Fruit fly (Drosophila melanogaster): ENCODE measurements around the gene CG42784.
A peak's percentile ranks its signal among the peaks of the same experiment; 100 is the strongest.

Gene CG42784

DNA sequence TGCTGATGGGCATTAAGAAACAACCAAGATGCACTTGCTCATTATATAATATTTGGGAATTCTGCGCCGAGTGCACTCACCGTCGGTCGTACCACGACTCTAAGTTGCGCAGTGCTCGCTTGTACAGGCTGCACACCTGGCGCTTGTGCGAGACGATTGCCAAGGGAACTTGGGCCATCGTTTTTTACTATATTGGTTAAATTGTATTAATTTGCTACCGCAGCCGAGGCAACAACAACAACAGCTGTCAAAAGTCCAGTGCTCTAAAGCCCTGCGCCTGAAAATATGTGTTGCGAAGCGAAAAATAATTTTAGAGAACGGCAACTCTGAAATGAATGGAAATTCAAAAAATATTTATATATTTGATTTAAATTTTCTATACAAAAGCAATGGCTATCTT lies 44.5 kb upstream of the CG42784 start, which contains the start of gene ND-B22:
ND-B22 (minus strand) TSS at position 349 of the 400 bp plus-strand sequence.
- TF ChIP-seq EcR (GFP tag; optimal IDR thresholded peaks at IDR 0.05) (no peak), CG4496 (GFP tag; IDR thresholded peaks at IDR 0.05) (no peak), CG8159 (tag; optimal IDR thresholded peaks at IDR 0.05) (no peak), Pif1B (GFP tag; optimal IDR thresholded peaks at IDR 0.05) (no peak), rn (GFP tag; IDR thresholded peaks at IDR 0.05) (no peak), CG13204 (GFP tag; optimal IDR thresholded peaks at IDR 0.05) (no peak), CG34367 (tag; optimal IDR thresholded peaks at IDR 0.05) (no peak), CG8301 (tag; optimal IDR thresholded peaks at IDR 0.05) (no peak), fd96Ca (GFP tag; IDR thresholded peaks at IDR 0.05) (no peak), CG12605 (GFP tag; IDR thresholded peaks at IDR 0.05) (no peak), CG15710 (tag; optimal IDR thresholded peaks at IDR 0.05) (peak; percentile 17), Snoo (tag; optimal IDR thresholded peaks at IDR 0.05) (peak; percentile 38), CG10348 (GFP tag; IDR thresholded peaks at IDR 0.05) (no peak)

DNA sequence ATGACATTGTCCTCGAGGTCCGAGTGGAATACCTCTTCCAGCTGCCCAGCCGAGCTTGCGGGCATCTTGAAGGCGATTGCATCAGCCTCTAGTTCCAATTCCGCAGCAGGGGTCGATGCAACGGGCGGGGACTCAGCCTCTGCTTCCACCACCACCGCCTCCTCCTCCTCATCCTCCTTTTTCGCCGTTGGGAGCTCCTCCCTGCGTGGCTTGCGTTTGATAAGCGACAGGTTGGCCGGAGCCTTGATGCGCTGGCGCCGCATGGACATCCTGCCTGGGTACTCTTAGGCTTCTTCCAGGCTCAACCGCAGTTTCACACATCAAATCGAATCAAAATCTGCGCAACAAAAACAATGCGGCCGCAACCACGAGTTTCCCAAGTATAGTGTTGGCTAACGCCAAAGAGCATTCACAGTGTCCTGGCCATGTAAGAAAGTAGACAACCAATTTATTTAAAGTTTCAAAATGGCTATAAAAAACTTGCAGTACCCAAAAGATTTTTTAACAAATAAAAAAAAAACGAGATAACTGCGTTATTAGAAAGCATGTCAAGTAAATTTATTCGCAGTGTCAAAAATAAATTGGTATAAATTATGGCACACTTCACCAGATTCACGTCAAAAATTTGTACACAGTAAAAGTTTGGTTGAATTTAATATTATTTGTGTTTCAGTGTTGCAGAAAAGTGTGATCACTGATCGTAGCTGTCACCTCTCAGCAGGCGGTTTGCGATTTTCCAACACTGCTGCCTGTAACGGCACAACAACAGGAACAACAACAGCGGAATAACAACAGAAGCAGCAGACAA lies 41.6 kb upstream of the CG42784 start, which contains the start of the genes Bdp1 and CG6565:
Bdp1 (minus strand) TSS at position 456 of the 808 bp plus-strand sequence.
CG6565 (plus strand) TSS at position 585 of the 808 bp plus-strand sequence.
- TF ChIP-seq CG15710 (tag; optimal IDR thresholded peaks at IDR 0.05) (peak; percentile 96), CG9948 (tag; optimal IDR thresholded peaks at IDR 0.05) (peak; percentile 97), D1 (tag; optimal IDR thresholded peaks at IDR 0.05) (no peak), CG13204 (GFP tag; optimal IDR thresholded peaks at IDR 0.05) (no peak), CG17806 (tag; optimal IDR thresholded peaks at IDR 0.05) (peak; percentile 93), CG32121 (GFP tag; IDR thresholded peaks at IDR 0.05) (peak; percentile 94), Snoo (tag; optimal IDR thresholded peaks at IDR 0.05) (peak; percentile 96), Pif1B (GFP tag; optimal IDR thresholded peaks at IDR 0.05) (peak; percentile 94), CG34367 (tag; optimal IDR thresholded peaks at IDR 0.05) (peak; percentile 92), CG10348 (GFP tag; IDR thresholded peaks at IDR 0.05) (peak; percentile 90), Ets98B (GFP tag; IDR thresholded peaks at IDR 0.05) (peak; percentile 90), CG4496 (GFP tag; IDR thresholded peaks at IDR 0.05) (peak; percentile 92), CG14655 (GFP tag; optimal IDR thresholded peaks at IDR 0.05) (peak; percentile 97), gl (tag; optimal IDR thresholded peaks at IDR 0.05) (peak; percentile 80), CG12605 (GFP tag; IDR thresholded peaks at IDR 0.05) (peak; percentile 59), rn (GFP tag; IDR thresholded peaks at IDR 0.05) (peak; percentile 90), EcR (GFP tag; optimal IDR thresholded peaks at IDR 0.05) (no peak), CG8159 (tag; optimal IDR thresholded peaks at IDR 0.05) (peak; percentile 96), Pif1A (GFP tag; optimal IDR thresholded peaks at IDR 0.05) (no peak), fd96Ca (GFP tag; IDR thresholded peaks at IDR 0.05) (peak; percentile 93), CG8301 (tag; optimal IDR thresholded peaks at IDR 0.05) (peak; percentile 93)

DNA sequence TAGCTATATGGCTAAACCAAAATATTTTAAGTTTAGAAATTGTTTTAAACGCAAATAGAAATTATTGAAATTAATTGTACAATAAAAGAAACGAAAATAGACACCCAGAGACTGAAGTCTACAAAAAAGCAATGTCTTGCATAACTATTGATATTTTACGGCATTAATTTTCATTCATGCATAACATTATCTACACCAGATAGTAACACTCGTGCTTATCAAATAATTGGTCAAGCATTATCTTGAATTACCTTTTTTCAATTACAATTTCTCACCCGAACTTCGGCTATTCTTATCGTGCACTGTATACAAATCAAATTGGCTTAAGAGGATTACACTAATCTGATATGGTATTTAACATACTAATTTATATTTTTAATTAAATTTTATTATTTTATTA lies 39.1 kb upstream of the CG42784 start:
- no peak for TF ChIP-seq Ets98B (GFP tag; IDR thresholded peaks at IDR 0.05)
- TF ChIP-seq CG9948 (tag; optimal IDR thresholded peaks at IDR 0.05): no peak
- TF ChIP-seq D1 (tag; optimal IDR thresholded peaks at IDR 0.05): no peak
- no peak for TF ChIP-seq CG12605 (GFP tag; IDR thresholded peaks at IDR 0.05)
- TF ChIP-seq rn (GFP tag; IDR thresholded peaks at IDR 0.05): no peak
- no peak for TF ChIP-seq CG8159 (tag; optimal IDR thresholded peaks at IDR 0.05)

DNA sequence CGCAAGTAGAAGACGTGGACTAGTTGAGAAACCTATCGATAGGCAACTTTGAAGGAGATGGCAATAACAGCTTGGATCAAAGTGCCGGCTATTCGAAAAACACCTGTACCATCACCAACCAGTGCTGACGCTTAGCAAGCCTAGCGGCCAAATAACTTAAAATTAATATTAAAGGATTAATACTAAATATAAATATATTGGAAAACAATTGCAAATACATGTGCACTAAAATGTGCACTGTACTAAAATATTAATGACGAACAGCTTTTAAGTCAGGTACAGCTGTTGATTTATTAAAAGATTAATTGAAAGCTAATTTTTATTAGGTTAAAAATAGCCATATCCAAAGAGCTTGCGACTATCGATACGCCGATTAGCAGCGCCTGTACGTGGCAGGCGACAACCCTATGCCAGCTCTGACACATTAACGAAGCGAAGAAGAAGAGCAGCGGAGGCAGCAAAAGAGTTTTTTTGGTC lies 36.7 kb upstream of the CG42784 start, which contains the start of the genes CG9302 and beta'COP:
CG9302 (minus strand) TSS at position 51 of the 477 bp plus-strand sequence.
beta'COP (plus strand) TSS at position 415 of the 477 bp plus-strand sequence.
- TF ChIP-seq CG8301 (tag; optimal IDR thresholded peaks at IDR 0.05): no peak
- 0 out of 3 replicates have a peak, but pooled peaks have one; percentile 43 for TF ChIP-seq fd96Ca (GFP tag; IDR thresholded peaks at IDR 0.05)
- no peak for TF ChIP-seq Pif1B (GFP tag; optimal IDR thresholded peaks at IDR 0.05)
- peak; percentile 38 for TF ChIP-seq CG17806 (tag; optimal IDR thresholded peaks at IDR 0.05)
- TF ChIP-seq CG10348 (GFP tag; IDR thresholded peaks at IDR 0.05): 0 out of 2 replicates have a peak, but pooled peaks have one; percentile 22
- TF ChIP-seq gl (tag; optimal IDR thresholded peaks at IDR 0.05): no peak
- TF ChIP-seq Ets98B (GFP tag; IDR thresholded peaks at IDR 0.05): peak; percentile 34; the same call in 1 of the 2 replicates
- TF ChIP-seq CG32121 (GFP tag; IDR thresholded peaks at IDR 0.05): peak; percentile 36; the same call in 1 of the 2 replicates
- peak; percentile 57 for TF ChIP-seq Snoo (tag; optimal IDR thresholded peaks at IDR 0.05)
- TF ChIP-seq CG13204 (GFP tag; optimal IDR thresholded peaks at IDR 0.05): no peak
- no peak for TF ChIP-seq rn (GFP tag; IDR thresholded peaks at IDR 0.05)
- TF ChIP-seq CG4496 (GFP tag; IDR thresholded peaks at IDR 0.05): no peak
- peak; percentile 58 for TF ChIP-seq CG9948 (tag; optimal IDR thresholded peaks at IDR 0.05)
- TF ChIP-seq CG15710 (tag; optimal IDR thresholded peaks at IDR 0.05): peak; percentile 86
- no peak for TF ChIP-seq CG34367 (tag; optimal IDR thresholded peaks at IDR 0.05)

DNA sequence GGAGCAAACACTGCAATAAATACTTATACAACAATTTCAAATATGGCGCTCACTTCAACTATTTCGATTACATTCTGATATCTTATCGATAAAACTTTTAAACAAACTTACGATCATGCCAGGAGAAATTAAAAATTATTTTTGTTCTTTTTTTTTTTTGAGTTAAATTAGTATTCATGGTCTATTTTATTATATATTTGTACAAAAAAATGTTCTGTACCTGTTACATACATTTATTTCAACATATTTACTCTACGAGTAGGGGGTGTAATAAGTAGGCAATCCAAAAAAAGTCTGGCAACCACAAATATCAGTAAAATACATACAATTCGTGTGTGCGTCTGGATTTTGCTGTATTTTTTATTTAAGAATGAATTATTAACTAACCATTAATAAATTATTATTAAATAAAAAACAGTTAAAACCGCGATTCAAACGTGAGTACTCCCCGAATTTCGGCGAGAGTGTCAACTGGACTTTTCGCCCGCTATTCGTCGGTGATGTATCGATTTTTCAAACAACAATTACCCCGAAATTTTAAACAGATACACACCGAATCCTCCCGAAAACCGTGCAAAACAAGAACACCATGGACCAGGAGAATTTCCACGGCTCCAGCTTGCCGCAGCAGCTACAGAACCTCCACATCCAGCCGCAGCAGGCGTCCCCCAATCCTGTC lies 32.7 kb upstream of the CG42784 start, which contains the start of gene loqs:
loqs (plus strand) TSS at position 302 of the 679 bp plus-strand sequence.
- no peak for TF ChIP-seq CG13204 (GFP tag; optimal IDR thresholded peaks at IDR 0.05)
